Worm (Caenorhabditis elegans) whole organism, L1 larva: ENCODE results near the gene srh-297.

Experiments
- F16B12.6 ChIP-seq: fragments of 150-350 bp; optimal IDR thresholded peaks from 2 replicates; lab custom pipeline; 2014; ENCODE audit warnings: missing biosample characterization, missing genetic modification characterization
- ceh-82 ChIP-seq, 3 experiments: fragments of 150-350 bp in 1 of 3; sonication (generic microtip) in 2 of 3; optimal IDR thresholded peaks; 2 replicates each; lab custom pipeline; 2014 to 2017; ENCODE audit warnings: missing biosample characterization in 3 of 3, missing genetic modification characterization in 3 of 3
- nhr-12 ChIP-seq: sonication (generic microtip); optimal IDR thresholded peaks from 2 replicates; lab custom pipeline; 2017; ENCODE audit warnings: missing biosample characterization, missing genetic modification characterization
- nhr-76 ChIP-seq: sonication (generic microtip); optimal IDR thresholded peaks from 2 replicates; lab custom pipeline; 2017; ENCODE audit warnings: missing biosample characterization, missing genetic modification characterization
- pqm-1 ChIP-seq: sonication (generic microtip); optimal IDR thresholded peaks from 3 replicates; lab custom pipeline; 2017; ENCODE audit warnings: missing biosample characterization, missing genetic modification characterization
- snpc-4 ChIP-seq: fragments of 150-350 bp; optimal IDR thresholded peaks from 2 replicates; lab custom pipeline; 2014; ENCODE audit warnings: missing biosample characterization, missing genetic modification characterization
- xbp-1 ChIP-seq: sonication (generic microtip); optimal IDR thresholded peaks from 2 replicates; lab custom pipeline; 2016; ENCODE audit warnings: missing genetic modification characterization, missing compliant biosample characterization

DNA sequence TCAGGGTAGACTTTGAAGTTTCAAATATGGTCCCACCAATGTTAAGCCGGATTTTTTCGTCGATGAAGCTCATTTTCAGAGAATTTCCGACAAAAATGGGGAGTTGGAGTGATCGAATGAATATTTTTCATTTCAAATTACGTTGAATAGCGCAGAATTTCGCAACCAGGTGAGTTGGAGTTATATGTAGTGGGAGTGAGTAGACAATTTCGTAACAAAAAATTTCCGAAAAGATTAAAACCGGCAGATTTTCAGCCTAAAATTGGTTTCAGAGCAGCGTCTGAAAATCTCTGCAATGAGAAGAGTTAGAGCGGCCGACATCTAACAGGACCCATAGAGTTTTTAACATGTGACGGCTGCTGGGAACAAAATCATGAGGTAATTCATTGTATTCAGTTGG lies 21.6 kb downstream of the srh-297 start, which contains the start of gene sdz-35:
- TF ChIP-seq pqm-1 (tag; lab: Kevin White, UChicago) (no peak), nhr-12 (tag; lab: Kevin White, UChicago) (no peak), xbp-1 (tag; lab: Kevin White, UChicago) (no peak), snpc-4 (tag; lab: Kevin White, UChicago) (no peak), nhr-76 (tag; lab: Kevin White, UChicago) (no peak), F16B12.6 (tag; lab: Kevin White, UChicago) (no peak), ceh-82 (tag; optimal IDR thresholded peaks at IDR 0.05; lab: Kevin White, UChicago) (no peak)
